Fruit fly (Drosophila melanogaster) whole organism, embryonic: ENCODE results near the gene CG31141.

Experiments
- CG11093 ChIP-seq: fragments of 200-800 bp; sonication (Bioruptor generic); IDR thresholded peaks from 3 replicates; pipeline ENCODE4 v1.3.6; 2022; ENCODE audit warnings: missing biosample characterization, missing genetic modification characterization
- CG6813 ChIP-seq: fragments of 200-800 bp; sonication (Bioruptor generic); optimal IDR thresholded peaks from 2 replicates; lab custom pipeline; 2017; ENCODE audit warnings: missing biosample characterization, missing genetic modification characterization, mild to moderate bottlenecking, moderate library complexity, missing genetic modification reagents
- CG9215 ChIP-seq: fragments of 200-800 bp; sonication (Bioruptor generic); IDR thresholded peaks from 2 replicates; pipeline ENCODE4 v1.3.6; 2022; ENCODE audit warnings: missing biosample characterization, missing genetic modification characterization
- CoRest ChIP-seq: fragments of 200-800 bp; sonication (Bioruptor generic); optimal IDR thresholded peaks from 3 replicates; lab custom pipeline; 2018; ENCODE audit warnings: missing biosample characterization, mild to moderate bottlenecking, missing genetic modification characterization, moderate library complexity
- Myb ChIP-seq: fragments of 200-800 bp; sonication (Bioruptor generic); optimal IDR thresholded peaks from 2 replicates; lab custom pipeline; 2016; ENCODE audit warnings: missing biosample characterization, missing genetic modification characterization
- Pdp1 ChIP-seq, 2 experiments: fragments of 200-800 bp; sonication (Bioruptor generic); optimal IDR thresholded peaks; 3 replicates each; lab custom pipeline; 2016; ENCODE audit warnings: missing biosample characterization in 2 of 2, missing genetic modification characterization in 2 of 2, mild to moderate bottlenecking in 1 of 2, moderate library complexity in 1 of 2
- pan ChIP-seq, 4 experiments: fragments of >200 bp in 3 of 4; fragments of 200-800 bp in 1 of 4; sonication (Bioruptor generic) in 1 of 4; optimal IDR thresholded peaks in 3 of 4; IDR thresholded peaks in 1 of 4; 2 replicates each; pipeline versions ENCODE4 v1.3.6 to Lab custom; 2017 to 2022; ENCODE audit warnings: missing biosample characterization in 2 of 4, missing genetic modification characterization in 2 of 4, mixed read lengths in 1 of 4

DNA sequence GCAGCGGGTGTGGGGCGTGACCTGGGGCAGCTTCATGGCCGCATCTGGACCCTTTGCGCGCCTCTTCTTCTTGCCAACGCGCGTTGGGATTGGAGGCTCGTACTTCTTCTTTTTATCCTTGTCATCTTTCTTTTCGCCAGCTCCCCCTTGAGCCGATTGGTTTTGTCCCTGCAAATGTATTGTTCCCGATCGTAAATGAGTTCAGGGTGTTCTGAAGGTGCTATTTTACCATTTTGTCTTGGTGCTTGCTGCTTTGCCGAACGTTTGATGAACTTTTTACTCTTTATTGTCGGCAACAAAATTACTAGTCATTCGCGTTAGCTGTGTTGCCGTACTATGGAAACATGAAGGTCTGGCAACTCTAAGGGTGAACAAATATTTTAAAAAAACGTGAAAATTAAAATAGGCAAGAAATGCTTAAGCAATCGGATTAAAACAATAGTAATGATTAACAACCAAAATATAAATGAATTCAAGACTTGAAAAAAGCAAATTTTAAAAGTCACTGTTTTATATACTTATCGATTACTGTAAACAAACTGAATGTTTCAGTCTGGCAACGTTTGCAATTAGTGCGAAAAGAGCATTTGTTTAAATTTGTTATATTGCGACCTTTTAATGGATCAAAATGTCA lies 8.1 kb downstream of the CG31141 start, which contains the start of the genes Rpt2 and CG13599:
- TF ChIP-seq CG9215 (GFP tag; lab: Robert Waterston, UW) (no peak), Pdp1 (GFP tag; optimal IDR thresholded peaks at IDR 0.05; lab: Kevin White, UChicago) (peak in 1 of 2 experiments; percentile 13), CG6813 (no peak), pan (optimal IDR thresholded peaks at IDR 0.05; lab: Kevin White, UChicago) (no peak), pan (GFP tag; optimal IDR thresholded peaks at IDR 0.05 in 1 of 2, IDR thresholded peaks at IDR 0.05 in 1 of 2) (no peak), CoRest (peak; percentile 41), CG11093 (GFP tag; lab: Robert Waterston, UW) (no peak), Myb (GFP tag; lab: Kevin White, UChicago) (peak; percentile 64)
